Worm (Caenorhabditis elegans) whole organism, young adult: Measurements from ENCODE around the gene znf-782.

Experiments used
- B0336.3 ChIP-seq: fragments of 200-800 bp; sonication (Bioruptor generic); IDR thresholded peaks from 2 replicates; pipeline ENCODE4 v1.3.6; 2022; ENCODE audit warnings: missing genetic modification characterization, missing compliant biosample characterization
- K12H6.12 ChIP-seq: fragments of 200-800 bp; sonication (Bioruptor generic); optimal IDR thresholded peaks from 2 replicates; lab custom pipeline; 2018; ENCODE audit warnings: mild to moderate bottlenecking, missing genetic modification characterization, missing compliant biosample characterization
- ama-1 ChIP-seq, 3 experiments: fragments of 150-350 bp in 1 of 3; sonication (generic microtip) in 2 of 3; optimal IDR thresholded peaks; 2 replicates each; lab custom pipeline; 2014 to 2018; ENCODE audit warnings: missing biosample characterization in 2 of 3, missing genetic modification characterization in 2 of 3, missing genetic modification reagents in 2 of 3
- attf-6 ChIP-seq: fragments of 200-800 bp; sonication (Bioruptor generic); IDR thresholded peaks from 2 replicates; pipeline ENCODE4 v1.3.6; 2022; ENCODE audit warnings: missing genetic modification reagents, missing genetic modification characterization, missing compliant biosample characterization
- ceh-40 ChIP-seq: fragments of 200-800 bp; sonication (Bioruptor generic); IDR thresholded peaks from 2 replicates; pipeline ENCODE4 v1.3.6; 2022; ENCODE audit warnings: missing genetic modification characterization, missing compliant biosample characterization
- ceh-79 ChIP-seq: sonication (generic microtip); optimal IDR thresholded peaks from 2 replicates; lab custom pipeline; 2017; ENCODE audit warnings: mild to moderate bottlenecking, missing genetic modification characterization, missing compliant biosample characterization
- die-1 ChIP-seq: sonication (generic microtip); optimal IDR thresholded peaks from 2 replicates; lab custom pipeline; 2016; ENCODE audit warnings: missing genotype, mild to moderate bottlenecking, missing genetic modification characterization, missing compliant biosample characterization
- dpl-1 ChIP-seq: fragments of 150-350 bp; optimal IDR thresholded peaks from 2 replicates; lab custom pipeline; 2014; ENCODE audit warnings: missing biosample characterization, missing genetic modification reagents, missing genetic modification characterization
- efl-1 ChIP-seq: fragments of 150-350 bp; optimal IDR thresholded peaks from 2 replicates; lab custom pipeline; 2014; ENCODE audit warnings: missing biosample characterization, missing genetic modification reagents, missing genetic modification characterization
- egl-18 ChIP-seq: fragments of 200-800 bp; sonication (Bioruptor generic); IDR thresholded peaks from 2 replicates; pipeline ENCODE4 v1.3.6; 2022; ENCODE audit warnings: missing genetic modification reagents, missing genetic modification characterization, missing compliant biosample characterization
- egl-44 ChIP-seq: fragments of 200-800 bp; sonication (Bioruptor generic); IDR thresholded peaks from 2 replicates; pipeline ENCODE4 v1.3.6; 2022; ENCODE audit warnings: missing genetic modification reagents, missing genetic modification characterization, missing compliant biosample characterization
- fkh-3 ChIP-seq: sonication (generic microtip); optimal IDR thresholded peaks from 2 replicates; lab custom pipeline; 2016; ENCODE audit warnings: mild to moderate bottlenecking, missing genetic modification characterization, missing compliant biosample characterization
- gei-17 ChIP-seq: fragments of 200-800 bp; sonication (Bioruptor generic); optimal IDR thresholded peaks from 2 replicates; lab custom pipeline; 2018; ENCODE audit warnings: mild to moderate bottlenecking, missing genetic modification characterization, missing compliant biosample characterization
- him-1 ChIP-seq: sonication (generic microtip); optimal IDR thresholded peaks from 2 replicates; lab custom pipeline; 2016; ENCODE audit warnings: missing genotype, missing genetic modification reagents, missing genetic modification characterization, missing compliant biosample characterization
- let-607 ChIP-seq, 2 experiments: fragments of 200-800 bp in 1 of 2; sonication (Bioruptor generic) in 1 of 2; sonication (generic microtip) in 1 of 2; optimal IDR thresholded peaks; 2 replicates each; lab custom pipeline; 2016 to 2018; ENCODE audit warnings: mild to moderate bottlenecking in 2 of 2, missing compliant biosample characterization in 2 of 2, missing genetic modification characterization in 2 of 2, moderate library complexity in 2 of 2, missing genotype in 1 of 2
- lin-54 ChIP-seq: fragments of 200-800 bp; sonication (Bioruptor generic); optimal IDR thresholded peaks from 2 replicates; lab custom pipeline; 2018; ENCODE audit warnings: mild to moderate bottlenecking, missing genetic modification characterization, missing compliant biosample characterization
- madf-3 ChIP-seq: fragments of 200-800 bp; sonication (Bioruptor generic); IDR thresholded peaks from 2 replicates; pipeline ENCODE4 v1.3.6; 2022; ENCODE audit warnings: missing genetic modification reagents, missing genetic modification characterization, missing compliant biosample characterization
- mcd-1 ChIP-seq: fragments of 200-800 bp; sonication (Bioruptor generic); IDR thresholded peaks from 2 replicates; pipeline ENCODE4 v1.3.6; 2022; ENCODE audit warnings: missing genetic modification reagents, missing genetic modification characterization, missing compliant biosample characterization
- mel-28 ChIP-seq: sonication (generic microtip); optimal IDR thresholded peaks from 2 replicates; lab custom pipeline; 2016; ENCODE audit warnings: borderline replicate concordance, mild to moderate bottlenecking, missing genetic modification characterization, missing compliant biosample characterization
- nhr-90 ChIP-seq: sonication (generic microtip); optimal IDR thresholded peaks from 2 replicates; lab custom pipeline; 2016; ENCODE audit warnings: missing genotype, mild to moderate bottlenecking, missing genetic modification characterization, missing compliant biosample characterization
- pbrm-1 ChIP-seq: fragments of 200-800 bp; sonication (Bioruptor generic); IDR thresholded peaks from 2 replicates; pipeline ENCODE4 v1.3.6; 2022; ENCODE audit warnings: missing genetic modification reagents, missing genetic modification characterization, missing compliant biosample characterization
- sea-2 ChIP-seq: fragments of 200-800 bp; sonication (Bioruptor generic); IDR thresholded peaks from 2 replicates; pipeline ENCODE4 v1.3.6; 2022; ENCODE audit warnings: missing genetic modification characterization, missing compliant biosample characterization
- snpc-1.1 ChIP-seq: sonication (generic microtip); optimal IDR thresholded peaks from 2 replicates; lab custom pipeline; 2017; ENCODE audit warnings: missing genetic modification characterization, mild to moderate bottlenecking, missing compliant biosample characterization, antibody characterized with exemption, moderate library complexity, missing genotype, missing genetic modification reagents; ENCODE audit not compliant: insufficient read depth
- snpc-1.3 ChIP-seq: sonication (generic microtip); optimal IDR thresholded peaks from 2 replicates; lab custom pipeline; 2017; ENCODE audit warnings: missing genetic modification characterization, mild to moderate bottlenecking, missing compliant biosample characterization, antibody characterized with exemption, moderate library complexity, missing genotype, missing genetic modification reagents; ENCODE audit not compliant: insufficient read depth
- snpc-4 ChIP-seq, 5 experiments: fragments of 150-350 bp in 1 of 5; sonication (generic microtip) in 4 of 5; optimal IDR thresholded peaks; 2 replicates each; lab custom pipeline; 2014 to 2018; ENCODE audit warnings: missing genetic modification characterization in 5 of 5, missing biosample characterization in 3 of 5, antibody characterized with exemption in 2 of 5, mild to moderate bottlenecking in 2 of 5, missing compliant biosample characterization in 2 of 5, missing genotype in 2 of 5, moderate library complexity in 2 of 5, missing genetic modification reagents in 1 of 5
- tlf-1 ChIP-seq: fragments of 200-800 bp; sonication (Bioruptor generic); optimal IDR thresholded peaks from 2 replicates; lab custom pipeline; 2018; ENCODE audit warnings: mild to moderate bottlenecking, missing genetic modification characterization, missing compliant biosample characterization
- unc-130 ChIP-seq: sonication (generic microtip); optimal IDR thresholded peaks from 2 replicates; lab custom pipeline; 2016; ENCODE audit warnings: missing genetic modification reagents, missing genetic modification characterization, missing compliant biosample characterization
- unc-62 ChIP-seq: fragments of 150-350 bp; optimal IDR thresholded peaks from 2 replicates; lab custom pipeline; 2014; ENCODE audit warnings: missing biosample characterization, missing genetic modification reagents, missing genetic modification characterization
- xnd-1 ChIP-seq: sonication (generic microtip); optimal IDR thresholded peaks from 2 replicates; lab custom pipeline; 2016; ENCODE audit warnings: missing genotype, missing genetic modification reagents, missing genetic modification characterization, missing compliant biosample characterization
- zfh-2 ChIP-seq: fragments of 200-800 bp; sonication (Bioruptor generic); conservative IDR thresholded peaks from 2 replicates; pipeline ENCODE4 v1.3.6; 2022; ENCODE audit warnings: missing genetic modification reagents, missing genetic modification characterization, missing compliant biosample characterization
- zim-3 ChIP-seq: sonication (generic microtip); optimal IDR thresholded peaks from 2 replicates; lab custom pipeline; 2017; ENCODE audit warnings: mild to moderate bottlenecking, missing genetic modification characterization, moderate library complexity, missing compliant biosample characterization
- ztf-22 ChIP-seq: fragments of 200-800 bp; sonication (Bioruptor generic); optimal IDR thresholded peaks from 2 replicates; lab custom pipeline; 2018; ENCODE audit warnings: mild to moderate bottlenecking, missing genetic modification characterization, moderate library complexity, missing compliant biosample characterization
- ztf-26 ChIP-seq: sonication (generic microtip); optimal IDR thresholded peaks from 2 replicates; lab custom pipeline; 2017; ENCODE audit warnings: missing genetic modification characterization, missing compliant biosample characterization
- ztf-28 ChIP-seq: fragments of 200-800 bp; sonication (Bioruptor generic); IDR thresholded peaks from 2 replicates; pipeline ENCODE4 v1.3.6; 2022; ENCODE audit warnings: missing genetic modification reagents, missing genetic modification characterization, missing compliant biosample characterization

znf-782 gene

DNA sequence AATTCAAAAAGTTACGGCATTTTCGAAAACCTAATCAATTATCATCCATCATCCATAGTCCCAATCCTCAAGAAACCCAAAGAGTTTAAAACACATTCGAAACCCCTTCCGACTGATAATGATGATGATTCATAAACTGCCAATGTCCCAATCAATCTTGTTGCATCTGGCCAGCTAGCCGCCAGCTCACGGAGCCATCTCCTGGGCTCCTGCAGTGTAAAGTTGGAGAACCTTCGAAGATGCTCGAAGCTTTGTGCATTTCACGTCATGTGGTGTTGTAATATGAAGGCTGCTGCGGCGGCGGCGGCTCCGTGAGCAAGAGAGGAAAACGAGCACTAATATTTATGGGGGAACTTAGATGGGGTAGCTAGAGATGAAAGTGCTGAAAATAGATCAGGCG lies 40.7 kb upstream of the znf-782 start:
- TF ChIP-seq dpl-1 (GFP tag; lab: Kevin White, UChicago) (no peak), ama-1 (optimal IDR thresholded peaks at IDR 0.05; lab: Kevin White, UChicago) (no peak), ama-1 (GFP tag; optimal IDR thresholded peaks at IDR 0.05; lab: Kevin White, UChicago) (no peak), mcd-1 (GFP tag; lab: Robert Waterston, UW) (0 out of 2 replicates have a peak, but pooled peaks have one; percentile 27), sea-2 (GFP tag; lab: Robert Waterston, UW) (no peak), zim-3 (tag; lab: Kevin White, UChicago) (no peak), gei-17 (GFP tag; lab: Kevin White, UChicago) (no peak), egl-44 (GFP tag; lab: Robert Waterston, UW) (no peak), let-607 (tag; optimal IDR thresholded peaks at IDR 0.05; lab: Kevin White, UChicago) (no peak), K12H6.12 (tag; lab: Kevin White, UChicago) (no peak), zfh-2 (0 out of 2 replicates have a peak, but pooled peaks have one; percentile 43)

DNA sequence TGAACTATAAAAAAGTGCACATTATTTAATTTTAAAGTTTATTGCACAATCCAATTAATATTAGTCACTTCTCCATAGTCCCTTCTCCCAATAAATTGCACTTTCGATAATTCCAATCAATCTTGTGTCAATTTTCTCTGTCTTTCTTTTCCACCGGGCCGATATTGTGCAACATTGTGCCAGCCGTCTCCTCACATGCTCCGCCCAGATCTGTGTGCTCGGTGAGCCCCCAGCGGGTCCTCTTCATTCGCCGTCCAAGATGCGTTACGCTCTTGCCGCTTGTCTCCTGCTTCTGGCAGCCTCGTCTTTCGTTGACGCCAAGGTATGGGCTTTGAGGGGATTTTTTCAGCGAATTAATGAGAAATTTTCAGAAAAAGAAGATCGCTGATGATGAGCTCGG lies 39.9 kb upstream of the znf-782 start, which contains the start of gene ost-1:
ost-1 (plus strand) TSS at position 207 of the 400 bp plus-strand sequence.
- TF ChIP-seq unc-130 (GFP tag; lab: Kevin White, UChicago) (no peak), zfh-2 (peak; percentile 80), madf-3 (GFP tag; lab: Robert Waterston, UW) (no peak), unc-62 (no peak)

DNA sequence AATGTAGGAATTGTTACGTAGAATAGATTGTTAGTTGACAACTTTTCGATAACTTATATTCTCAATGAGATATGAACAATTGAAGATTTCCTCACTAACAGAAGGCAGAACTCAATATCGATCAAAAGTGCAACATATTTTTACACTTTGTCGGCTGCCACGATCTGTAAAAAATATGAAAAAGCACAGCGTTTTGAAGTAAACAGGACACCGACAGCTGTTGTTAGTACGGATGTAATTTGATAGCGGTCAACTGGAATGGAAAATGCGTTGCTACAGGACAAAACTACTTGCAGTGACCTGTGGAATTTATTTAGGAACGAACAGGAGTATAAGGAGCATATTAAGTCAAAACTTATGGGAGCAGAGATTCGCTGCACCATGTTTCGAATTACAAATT lies 38.7 kb upstream of the znf-782 start:
- no peak for TF ChIP-seq snpc-1.3 (tag; lab: Kevin White, UChicago)
- TF ChIP-seq xnd-1 (tag; lab: Kevin White, UChicago), result no peak
- no peak for TF ChIP-seq ceh-79 (tag; lab: Kevin White, UChicago)
- no peak for TF ChIP-seq die-1 (tag; lab: Kevin White, UChicago)
- TF ChIP-seq snpc-4 (GFP tag; optimal IDR thresholded peaks at IDR 0.05; lab: Kevin White, UChicago), result no peak
- no peak for TF ChIP-seq snpc-4 (tag; optimal IDR thresholded peaks at IDR 0.05; lab: Kevin White, UChicago)
- no peak for TF ChIP-seq fkh-3

DNA sequence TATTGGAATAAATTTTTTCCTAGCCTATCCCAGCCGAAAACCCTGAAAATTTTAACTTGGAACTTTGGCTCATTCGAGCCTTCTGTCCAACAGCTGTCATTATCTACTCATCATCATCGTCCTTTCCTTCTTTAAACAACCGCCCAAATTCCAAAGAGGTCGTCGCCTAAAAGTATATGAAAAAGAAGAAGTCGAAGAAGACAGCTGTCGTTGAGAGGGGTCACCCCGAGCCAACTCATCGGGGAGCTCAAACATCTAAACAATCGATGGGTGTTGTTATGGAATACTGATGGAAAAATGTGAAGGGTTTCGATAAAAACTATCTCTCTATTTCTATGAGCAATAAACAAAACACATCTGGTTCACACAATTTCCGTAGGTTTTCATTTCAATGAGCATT lies 37.8 kb upstream of the znf-782 start:
- TF ChIP-seq ztf-28 (GFP tag; lab: Robert Waterston, UW), result no peak
- TF ChIP-seq egl-18, result no peak
- TF ChIP-seq madf-3 (GFP tag; lab: Robert Waterston, UW), result no peak
- no peak for TF ChIP-seq ceh-40
- TF ChIP-seq B0336.3 (GFP tag; lab: Robert Waterston, UW), result no peak
- no peak for TF ChIP-seq him-1
- no peak for TF ChIP-seq zim-3 (tag; lab: Kevin White, UChicago)
- no peak for TF ChIP-seq snpc-1.1
- no peak for TF ChIP-seq nhr-90
- TF ChIP-seq attf-6, result no peak
- TF ChIP-seq egl-44 (GFP tag; lab: Robert Waterston, UW), result no peak
- no peak for TF ChIP-seq lin-54 (GFP tag; lab: Kevin White, UChicago)
- TF ChIP-seq mel-28 (tag; lab: Kevin White, UChicago), result no peak
- no peak for TF ChIP-seq ztf-26 (tag; lab: Kevin White, UChicago)
- no peak for TF ChIP-seq efl-1 (GFP tag; lab: Kevin White, UChicago)
- no peak for TF ChIP-seq tlf-1 (GFP tag; lab: Kevin White, UChicago)
- TF ChIP-seq pbrm-1, result no peak
- no peak for TF ChIP-seq ztf-22 (GFP tag; lab: Kevin White, UChicago)
